Fruit fly (Drosophila melanogaster): ENCODE measurements around the gene CG45101.

DNA sequence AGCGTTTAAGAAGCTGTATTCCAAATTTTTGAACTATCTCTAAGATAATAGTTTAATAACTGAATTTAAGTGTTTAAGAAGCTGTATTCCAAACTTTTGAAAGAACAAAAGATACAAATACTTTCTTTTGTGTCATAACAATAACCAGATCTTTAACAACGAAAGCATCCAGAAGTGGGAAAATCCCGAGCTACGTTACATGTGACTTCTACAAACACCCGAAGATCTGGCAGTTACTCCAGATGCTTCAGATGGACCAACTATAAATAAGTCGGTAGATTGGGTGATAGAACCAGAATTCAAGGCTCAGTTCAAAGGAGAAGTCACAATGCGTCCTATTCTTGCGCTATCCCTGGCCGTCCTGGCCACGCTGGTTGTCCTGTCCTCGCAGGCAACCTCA lies 43.1 kb downstream of the CG45101 start, which contains the start of gene CG12522:
- TF ChIP-seq h (optimal IDR thresholded peaks at IDR 0.05): no peak
- no peak for TF ChIP-seq ttk (optimal IDR thresholded peaks at IDR 0.05)
- TF ChIP-seq insv (optimal IDR thresholded peaks at IDR 0.05): no peak
- TF ChIP-seq psq (optimal IDR thresholded peaks at IDR 0.05): no peak
- no peak for TF ChIP-seq Sin3A (optimal IDR thresholded peaks at IDR 0.05)
- TF ChIP-seq Myc (optimal IDR thresholded peaks at IDR 0.05): no peak

Data from Kc167 (cell line).